Worm (Caenorhabditis elegans) whole organism, L2 larva: ENCODE measurements around the gene F47B10.3.
A peak's percentile ranks its signal among the peaks of the same experiment; 100 is the strongest.

ENCODE experiments used
- F13H6.1 ChIP-seq: sonication (generic microtip); optimal IDR thresholded peaks from 2 replicates; lab custom pipeline; 2016; ENCODE audit warnings: missing genetic modification characterization, missing compliant biosample characterization
- R02D3.7 ChIP-seq: fragments of 150-350 bp; optimal IDR thresholded peaks from 2 replicates; lab custom pipeline; 2014; ENCODE audit warnings: missing biosample characterization, missing genetic modification characterization
- Y55F3AM.14 ChIP-seq: fragments of 200-800 bp; sonication (Bioruptor generic); optimal IDR thresholded peaks from 2 replicates; lab custom pipeline; 2018; ENCODE audit warnings: mild to moderate bottlenecking, missing genetic modification characterization, missing compliant biosample characterization
- alr-1 ChIP-seq: fragments of 150-350 bp; optimal IDR thresholded peaks from 2 replicates; lab custom pipeline; 2014; ENCODE audit warnings: missing biosample characterization, missing genetic modification characterization
- ama-1 ChIP-seq: fragments of 150-350 bp; optimal IDR thresholded peaks from 2 replicates; lab custom pipeline; 2018; ENCODE audit warnings: inconsistent platforms
- ceh-16 ChIP-seq: fragments of 150-350 bp; optimal IDR thresholded peaks from 2 replicates; lab custom pipeline; 2014; ENCODE audit warnings: missing biosample characterization, missing genetic modification characterization
- ceh-82 ChIP-seq: fragments of 150-350 bp; optimal IDR thresholded peaks from 2 replicates; lab custom pipeline; 2014; ENCODE audit warnings: missing biosample characterization, missing genetic modification characterization
- elt-1 ChIP-seq: fragments of 150-350 bp; optimal IDR thresholded peaks from 2 replicates; lab custom pipeline; 2014; ENCODE audit warnings: missing biosample characterization, missing genetic modification characterization
- elt-3 ChIP-seq: sonication (generic microtip); optimal IDR thresholded peaks from 2 replicates; lab custom pipeline; 2017; ENCODE audit warnings: missing biosample characterization, missing genetic modification characterization
- fos-1 ChIP-seq: fragments of 150-350 bp; optimal IDR thresholded peaks from 2 replicates; lab custom pipeline; 2014; ENCODE audit warnings: missing biosample characterization, missing genetic modification characterization
- gmeb-1 ChIP-seq: fragments of 150-350 bp; optimal IDR thresholded peaks from 2 replicates; lab custom pipeline; 2014; ENCODE audit warnings: missing biosample characterization, missing genetic modification characterization
- lin-11 ChIP-seq: fragments of 150-350 bp; sonication (generic microtip); optimal IDR thresholded peaks from 2 replicates; lab custom pipeline; 2014; ENCODE audit warnings: missing biosample characterization, missing genetic modification characterization, inconsistent platforms, mixed read lengths
- lin-13 ChIP-seq: fragments of 150-350 bp; optimal IDR thresholded peaks from 2 replicates; lab custom pipeline; 2014; ENCODE audit warnings: missing biosample characterization, missing genetic modification reagents, missing genetic modification characterization
- lin-39 ChIP-seq: fragments of 150-350 bp; optimal IDR thresholded peaks from 2 replicates; lab custom pipeline; 2014; ENCODE audit warnings: missing biosample characterization, missing genetic modification reagents, missing genetic modification characterization
- lsy-2 ChIP-seq, 2 experiments: fragments of 150-350 bp in 1 of 2; sonication (generic microtip) in 1 of 2; optimal IDR thresholded peaks; 2 replicates each; lab custom pipeline; 2014 to 2017; ENCODE audit warnings: missing biosample characterization in 2 of 2, missing genetic modification characterization in 2 of 2
- mab-5 ChIP-seq: fragments of 150-350 bp; optimal IDR thresholded peaks from 2 replicates; lab custom pipeline; 2014; ENCODE audit warnings: missing biosample characterization, missing genetic modification characterization
- mbf-1 ChIP-seq: sonication (generic microtip); optimal IDR thresholded peaks from 2 replicates; lab custom pipeline; 2017; ENCODE audit warnings: missing biosample characterization, missing genetic modification characterization
- mdl-1 ChIP-seq, 2 experiments: fragments of 150-350 bp in 1 of 2; sonication (generic microtip) in 1 of 2; optimal IDR thresholded peaks; 2 replicates each; lab custom pipeline; 2017; ENCODE audit warnings: missing biosample characterization in 2 of 2, missing genetic modification characterization in 2 of 2
- nhr-10 ChIP-seq: sonication (generic microtip); optimal IDR thresholded peaks from 2 replicates; lab custom pipeline; 2017; ENCODE audit warnings: missing biosample characterization, missing genetic modification characterization
- nhr-129 ChIP-seq: fragments of 150-350 bp; optimal IDR thresholded peaks from 2 replicates; lab custom pipeline; 2014; ENCODE audit warnings: missing biosample characterization, missing genetic modification characterization
- nhr-21 ChIP-seq: fragments of 150-350 bp; optimal IDR thresholded peaks from 2 replicates; lab custom pipeline; 2014; ENCODE audit warnings: missing biosample characterization, missing genetic modification characterization
- nhr-23 ChIP-seq: fragments of 150-350 bp; optimal IDR thresholded peaks from 2 replicates; lab custom pipeline; 2014; ENCODE audit warnings: missing biosample characterization, missing genetic modification reagents, missing genetic modification characterization
- nhr-6 ChIP-seq: fragments of 150-350 bp; optimal IDR thresholded peaks from 2 replicates; lab custom pipeline; 2014; ENCODE audit warnings: missing biosample characterization, missing genetic modification characterization
- nhr-77 ChIP-seq: fragments of 150-350 bp; optimal IDR thresholded peaks from 2 replicates; lab custom pipeline; 2014; ENCODE audit warnings: missing biosample characterization, missing genetic modification characterization
- peb-1 ChIP-seq: fragments of 150-350 bp; optimal IDR thresholded peaks from 2 replicates; lab custom pipeline; 2014; ENCODE audit warnings: missing biosample characterization, missing genetic modification characterization
- sem-4 ChIP-seq: fragments of 150-350 bp; optimal IDR thresholded peaks from 2 replicates; lab custom pipeline; 2014; ENCODE audit warnings: missing biosample characterization, missing genetic modification reagents, missing genetic modification characterization
- skn-1 ChIP-seq: sonication (generic microtip); optimal IDR thresholded peaks from 2 replicates; lab custom pipeline; 2017; ENCODE audit warnings: missing biosample characterization, missing genetic modification characterization
- sma-9 ChIP-seq, 2 experiments: fragments of 150-350 bp in 1 of 2; sonication (generic microtip) in 1 of 2; optimal IDR thresholded peaks; 2 replicates each; lab custom pipeline; 2014 to 2016; ENCODE audit warnings: missing genetic modification characterization in 2 of 2, mild to moderate bottlenecking in 1 of 2, missing biosample characterization in 1 of 2, missing compliant biosample characterization in 1 of 2, missing genetic modification reagents in 1 of 2, moderate library complexity in 1 of 2
- snpc-4 ChIP-seq: fragments of 150-350 bp; optimal IDR thresholded peaks from 2 replicates; lab custom pipeline; 2014; ENCODE audit warnings: missing biosample characterization, missing genetic modification characterization
- unc-39 ChIP-seq: fragments of 150-350 bp; optimal IDR thresholded peaks from 2 replicates; lab custom pipeline; 2014; ENCODE audit warnings: missing biosample characterization, missing genetic modification characterization
- unc-55 ChIP-seq: fragments of 150-350 bp; sonication (generic microtip); optimal IDR thresholded peaks from 3 replicates; lab custom pipeline; 2014; ENCODE audit warnings: missing biosample characterization, missing genetic modification reagents, missing genetic modification characterization
- ztf-1 ChIP-seq: fragments of 200-800 bp; sonication (Bioruptor generic); conservative IDR thresholded peaks from 2 replicates; pipeline ENCODE4 v1.3.6; 2022; ENCODE audit warnings: missing genetic modification characterization, missing compliant biosample characterization
- ztf-4 ChIP-seq: fragments of 150-350 bp; optimal IDR thresholded peaks from 2 replicates; lab custom pipeline; 2014; ENCODE audit warnings: missing biosample characterization, missing genetic modification characterization

The F47B10.3 gene

ce11 chrX:10891890-10892289 is at the start of gene F47B10.3:
F47B10.3 (plus strand) TSS chrX:10892190.
- TF ChIP-seq skn-1 (tag; lab: Kevin White, UChicago) = no peak
- TF ChIP-seq gmeb-1 = no peak
- TF ChIP-seq elt-1 = no peak
- TF ChIP-seq mdl-1 (tag; optimal IDR thresholded peaks at IDR 0.05; lab: Kevin White, UChicago) = no peak
- TF ChIP-seq nhr-23 (tag; lab: Kevin White, UChicago) = no peak
- no peak for TF ChIP-seq nhr-10 (tag; lab: Kevin White, UChicago)
- no peak for TF ChIP-seq unc-55 (GFP tag; lab: Kevin White, UChicago)
- TF ChIP-seq ama-1 (lab: Kevin White, UChicago) = no peak
- no peak for TF ChIP-seq ceh-82 (tag; lab: Kevin White, UChicago)
- no peak for TF ChIP-seq alr-1 (tag; lab: Kevin White, UChicago)
- TF ChIP-seq Y55F3AM.14 (GFP tag; lab: Kevin White, UChicago) = no peak
- TF ChIP-seq elt-3 (tag; lab: Kevin White, UChicago) = no peak
- TF ChIP-seq mbf-1 (tag; lab: Kevin White, UChicago) = no peak
- TF ChIP-seq F13H6.1 (tag; lab: Kevin White, UChicago) = no peak
- TF ChIP-seq lin-11 (tag; lab: Kevin White, UChicago) = no peak
- TF ChIP-seq nhr-129 (tag; lab: Kevin White, UChicago) = no peak
- TF ChIP-seq nhr-77 = no peak
- no peak for TF ChIP-seq R02D3.7 (tag; lab: Kevin White, UChicago)

DNA sequence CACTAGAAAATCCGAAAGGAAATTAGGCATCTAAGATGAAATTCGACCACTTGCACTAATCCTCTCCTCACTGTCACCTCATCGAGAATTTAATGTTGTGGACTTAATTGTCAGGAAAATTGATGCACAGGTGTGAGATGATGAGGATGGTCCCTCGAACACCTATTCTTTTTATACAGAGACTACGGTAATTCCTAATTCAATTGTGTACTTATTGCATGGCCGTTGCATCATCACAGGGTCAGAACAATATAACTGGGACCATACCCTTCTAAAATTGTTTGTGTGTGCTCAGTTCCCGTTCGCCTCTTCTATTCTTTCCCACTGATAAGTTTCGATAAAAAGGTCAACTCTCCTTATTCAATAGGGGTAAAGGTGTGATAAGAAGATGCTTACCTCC is 47.9 kb upstream of the F47B10.3 start:
- TF ChIP-seq mab-5 (tag; lab: Kevin White, UChicago) (no peak), lsy-2 (tag; optimal IDR thresholded peaks at IDR 0.05; lab: Kevin White, UChicago) (no peak), nhr-10 (tag; lab: Kevin White, UChicago) (no peak), mdl-1 (tag; optimal IDR thresholded peaks at IDR 0.05; lab: Kevin White, UChicago) (no peak), ama-1 (lab: Kevin White, UChicago) (no peak), nhr-6 (tag; lab: Kevin White, UChicago) (no peak), lin-13 (no peak), fos-1 (tag; lab: Kevin White, UChicago) (peak; percentile 30)

DNA sequence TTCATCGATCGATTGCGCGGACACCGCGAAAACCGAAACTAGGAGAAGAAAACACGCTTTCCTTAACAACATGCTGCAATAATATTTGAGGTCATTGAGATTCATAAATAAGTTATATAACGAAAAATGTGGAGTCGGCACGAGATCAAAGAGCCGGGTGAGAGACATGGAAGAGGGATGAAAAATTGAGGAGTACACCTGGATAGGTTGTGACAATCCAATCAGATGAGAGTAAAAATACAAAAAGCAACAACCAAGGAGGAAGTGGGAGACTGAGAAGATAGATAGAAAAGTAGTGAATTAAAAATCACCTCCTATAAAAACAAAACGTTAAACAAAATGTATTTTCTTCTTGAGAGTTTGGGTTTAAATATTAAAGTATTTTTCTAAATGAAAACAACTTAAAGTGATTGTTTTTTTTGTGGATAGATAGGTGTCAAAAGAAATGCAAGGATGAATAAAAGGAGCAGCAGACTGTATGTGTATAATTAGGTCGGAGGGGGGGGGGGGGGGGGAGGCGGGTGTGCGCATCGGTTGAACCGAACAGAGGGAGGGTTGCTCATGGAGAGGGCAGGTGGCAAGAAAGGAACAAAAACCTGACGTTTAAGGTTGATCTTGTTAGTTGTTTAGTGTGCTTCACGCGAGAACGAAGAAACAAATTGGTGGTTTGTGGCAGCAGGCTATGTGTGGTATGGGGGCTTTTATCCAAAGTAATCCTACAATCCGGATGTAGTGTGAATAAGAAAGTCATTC is 47.2 kb upstream of the F47B10.3 start, which contains the start of gene C05A9.2:
C05A9.2 (minus strand) TSS at position 73 of the 753 bp plus-strand sequence.
- TF ChIP-seq nhr-21 (tag; lab: Kevin White, UChicago) = no peak
- TF ChIP-seq elt-3 (tag; lab: Kevin White, UChicago) = no peak
- TF ChIP-seq snpc-4 (tag; lab: Kevin White, UChicago) = no peak
- no peak for TF ChIP-seq mab-5 (tag; lab: Kevin White, UChicago)
- no peak for TF ChIP-seq lin-39 (tag; lab: Kevin White, UChicago)
- TF ChIP-seq skn-1 (tag; lab: Kevin White, UChicago) = no peak

ce11 chrX:10846898-10847297 is 45.1 kb upstream of the F47B10.3 start:
- TF ChIP-seq nhr-6 (tag; lab: Kevin White, UChicago) = no peak
- no peak for TF ChIP-seq Y55F3AM.14 (GFP tag; lab: Kevin White, UChicago)
- TF ChIP-seq mab-5 (tag; lab: Kevin White, UChicago) = no peak
- TF ChIP-seq ztf-4 (tag; lab: Kevin White, UChicago) = no peak
- TF ChIP-seq ztf-1 (GFP tag; lab: Robert Waterston, UW) = no peak
- TF ChIP-seq F13H6.1 (tag; lab: Kevin White, UChicago) = no peak
- no peak for TF ChIP-seq lsy-2 (tag; optimal IDR thresholded peaks at IDR 0.05; lab: Kevin White, UChicago)
- no peak for TF ChIP-seq peb-1 (tag; lab: Kevin White, UChicago)
- TF ChIP-seq elt-3 (tag; lab: Kevin White, UChicago) = no peak
- TF ChIP-seq sem-4 = no peak
- no peak for TF ChIP-seq ceh-16 (tag; lab: Kevin White, UChicago)

- TF ChIP-seq sma-9 (GFP tag; optimal IDR thresholded peaks at IDR 0.05; lab: Kevin White, UChicago) = no peak
- no peak for TF ChIP-seq sma-9 (tag; optimal IDR thresholded peaks at IDR 0.05; lab: Kevin White, UChicago)
- TF ChIP-seq ceh-82 (tag; lab: Kevin White, UChicago) = no peak
- no peak for TF ChIP-seq mbf-1 (tag; lab: Kevin White, UChicago)
- no peak for TF ChIP-seq ama-1 (lab: Kevin White, UChicago)
- no peak for TF ChIP-seq elt-3 (tag; lab: Kevin White, UChicago)
- no peak for TF ChIP-seq ceh-16 (tag; lab: Kevin White, UChicago)
- no peak for TF ChIP-seq lin-11 (tag; lab: Kevin White, UChicago)
- TF ChIP-seq unc-39 (tag; lab: Kevin White, UChicago) = no peak
- TF ChIP-seq lsy-2 (tag; optimal IDR thresholded peaks at IDR 0.05; lab: Kevin White, UChicago) = no peak
- no peak for TF ChIP-seq peb-1 (tag; lab: Kevin White, UChicago)
- no peak for TF ChIP-seq ztf-4 (tag; lab: Kevin White, UChicago)
- TF ChIP-seq, all 48 proteins: peak for 0
Observed at ce11 chrX:10851202-10851601, 40.8 kb upstream of the F47B10.3 start.
